In genomic region chr2L:8532790-8533189, dm6 we compare ENCODE assay signal across 3 fruit fly cellular contexts.
TF ChIP-seq lines count a peak whose summit lies in the region.

No protein-coding gene starts in this region.

- no peak for TF ChIP-seq CTCF in whole organism, embryonic (GFP tag; optimal IDR thresholded peaks at IDR 0.05; lab: Kevin White, UChicago)

TF ChIP-seq in whole organism, adult, 20 proteins besides CTCF, POLR2A, EP300 and RAD21:
- TF ChIP-seq toe (GFP tag; optimal IDR thresholded peaks at IDR 0.05; lab: Kevin White, UChicago) = no peak
- TF ChIP-seq tj (GFP tag; optimal IDR thresholded peaks at IDR 0.05; lab: Kevin White, UChicago) = peak; percentile 92
- no peak for TF ChIP-seq Mnt (GFP tag; optimal IDR thresholded peaks at IDR 0.05; lab: Kevin White, UChicago)

TF ChIP-seq in whole organism, embryonic, 481 proteins besides CTCF, POLR2A, EP300 and RAD21:
- 0 out of 3 replicates have a peak, but pooled peaks have one; percentile 23 for TF ChIP-seq Doc3 (GFP tag; IDR thresholded peaks at IDR 0.05; lab: Robert Waterston, UW; ENCODE audit: partially characterized antibody)
- no peak for TF ChIP-seq Awh (GFP tag; IDR thresholded peaks at IDR 0.05; lab: Robert Waterston, UW)

TF ChIP-seq in whole organism, prepupa, 60 proteins besides CTCF, POLR2A, EP300 and RAD21:
- TF ChIP-seq CG8119 (GFP tag; IDR thresholded peaks at IDR 0.05; lab: Robert Waterston, UW) = no peak
- peak; percentile 12 for TF ChIP-seq Eip78C (GFP tag; lab: Kevin White, UChicago)
- no peak for TF ChIP-seq CG34406 (GFP tag; optimal IDR thresholded peaks at IDR 0.05; lab: Kevin White, UChicago)
- no peak for TF ChIP-seq CG15336 (GFP tag; IDR thresholded peaks at IDR 0.05; lab: Robert Waterston, UW)
- TF ChIP-seq Ets96B (tag; optimal IDR thresholded peaks at IDR 0.05; lab: Kevin White, UChicago) = no peak
- peak; percentile 48 for TF ChIP-seq dsx (GFP tag; optimal IDR thresholded peaks at IDR 0.05; lab: Kevin White, UChicago; ENCODE audit: poor library complexity, severe bottlenecking)
